Worm (Caenorhabditis elegans) whole organism, early embryonic: Measurements from ENCODE around the gene C41G6.12.

Source experiments
- F13C5.2 ChIP-seq: sonication (generic microtip); optimal IDR thresholded peaks from 2 replicates; lab custom pipeline; 2017; ENCODE audit warnings: mild to moderate bottlenecking, missing genetic modification characterization, inconsistent platforms, missing compliant biosample characterization
- aly-1 ChIP-seq: sonication (generic microtip); optimal IDR thresholded peaks from 2 replicates; lab custom pipeline; 2016; ENCODE audit warnings: missing genetic modification characterization, missing compliant biosample characterization
- ama-1 ChIP-seq: fragments of 150-350 bp; optimal IDR thresholded peaks from 2 replicates; lab custom pipeline; 2014
- hmg-4 ChIP-seq: fragments of 200-800 bp; sonication (Bioruptor generic); optimal IDR thresholded peaks from 2 replicates; lab custom pipeline; 2018; ENCODE audit warnings: mild to moderate bottlenecking, missing genetic modification characterization, missing compliant biosample characterization
- pes-1 ChIP-seq: fragments of 200-800 bp; sonication (Bioruptor generic); IDR thresholded peaks from 2 replicates; pipeline ENCODE4 v1.3.6; 2022; ENCODE audit warnings: missing genetic modification reagents, missing genetic modification characterization, missing compliant biosample characterization

ce11 chrV:15241259-15241658 lies 33.7 kb upstream of the C41G6.12 start, which contains the start of gene chil-12:
- no peak for TF ChIP-seq hmg-4 (GFP tag; lab: Kevin White, UChicago)
- no peak for TF ChIP-seq ama-1
- TF ChIP-seq F13C5.2 (tag; lab: Kevin White, UChicago), result no peak
- no peak for TF ChIP-seq pes-1 (GFP tag; lab: Robert Waterston, UW)
- no peak for TF ChIP-seq aly-1
